Worm (Caenorhabditis elegans) whole organism, L4/young adult: Measurements from ENCODE around the gene let-653.

Source experiments
- W03F9.2 ChIP-seq: fragments of 150-350 bp; optimal IDR thresholded peaks from 2 replicates; lab custom pipeline; 2014; ENCODE audit warnings: missing biosample characterization, missing genetic modification characterization
- him-1 ChIP-seq: sonication (generic microtip); optimal IDR thresholded peaks from 2 replicates; lab custom pipeline; 2016; ENCODE audit warnings: missing genotype, missing genetic modification reagents, missing genetic modification characterization, missing compliant biosample characterization

- no peak for TF ChIP-seq him-1 (tag; lab: Kevin White, UChicago)
- no peak for TF ChIP-seq W03F9.2 (tag; lab: Kevin White, UChicago)
These were observed 26.3 kb downstream of the let-653 start, which contains the start of gene VZK822L.2 for ce11 chrIV:11911723-11912122.
